Worm (Caenorhabditis elegans): ENCODE data around the gene srsx-21.
A peak's percentile ranks its signal among the peaks of the same experiment; 100 is the strongest.

srsx-21 gene

DNA sequence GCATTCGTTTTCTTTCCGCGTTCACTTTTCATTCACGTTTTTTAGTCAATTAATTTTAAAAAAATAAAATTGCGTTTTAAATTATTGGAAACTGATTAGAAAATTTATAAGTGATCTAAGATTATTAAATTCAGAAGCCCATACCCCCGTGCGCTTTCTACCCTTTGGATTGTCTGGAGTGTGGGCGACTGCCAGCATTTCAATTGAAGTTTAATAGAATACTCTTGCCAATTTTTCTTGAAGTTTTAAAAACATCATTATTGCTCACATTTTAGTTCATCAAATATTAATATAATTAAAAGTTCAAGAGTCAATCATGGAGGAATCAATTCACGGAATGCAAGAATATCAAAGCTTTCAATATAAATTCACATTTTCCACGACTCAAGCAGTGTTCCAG is 3.6 kb downstream of the srsx-21 start, which contains the start of gene sru-36:
TSS of gene sru-36 (plus strand) at position 301 of the 400 bp plus-strand sequence.
- TF ChIP-seq mbf-1 (tag; optimal IDR thresholded peaks at IDR 0.05) (no peak), ztf-4 (tag; optimal IDR thresholded peaks at IDR 0.05) (no peak), nhr-11 (tag; optimal IDR thresholded peaks at IDR 0.05) (no peak), lin-13 (GFP tag; optimal IDR thresholded peaks at IDR 0.05) (no peak), F13H6.1 (tag; optimal IDR thresholded peaks at IDR 0.05) (no peak), peb-1 (tag; optimal IDR thresholded peaks at IDR 0.05) (no peak), nhr-77 (tag; optimal IDR thresholded peaks at IDR 0.05) (no peak), elt-3 (tag; optimal IDR thresholded peaks at IDR 0.05) (no peak), nhr-129 (tag; optimal IDR thresholded peaks at IDR 0.05) (no peak), gmeb-1 (tag; optimal IDR thresholded peaks at IDR 0.05) (no peak), ceh-16 (tag; optimal IDR thresholded peaks at IDR 0.05) (no peak), sma-3 (GFP tag; optimal IDR thresholded peaks at IDR 0.05) (no peak)

DNA sequence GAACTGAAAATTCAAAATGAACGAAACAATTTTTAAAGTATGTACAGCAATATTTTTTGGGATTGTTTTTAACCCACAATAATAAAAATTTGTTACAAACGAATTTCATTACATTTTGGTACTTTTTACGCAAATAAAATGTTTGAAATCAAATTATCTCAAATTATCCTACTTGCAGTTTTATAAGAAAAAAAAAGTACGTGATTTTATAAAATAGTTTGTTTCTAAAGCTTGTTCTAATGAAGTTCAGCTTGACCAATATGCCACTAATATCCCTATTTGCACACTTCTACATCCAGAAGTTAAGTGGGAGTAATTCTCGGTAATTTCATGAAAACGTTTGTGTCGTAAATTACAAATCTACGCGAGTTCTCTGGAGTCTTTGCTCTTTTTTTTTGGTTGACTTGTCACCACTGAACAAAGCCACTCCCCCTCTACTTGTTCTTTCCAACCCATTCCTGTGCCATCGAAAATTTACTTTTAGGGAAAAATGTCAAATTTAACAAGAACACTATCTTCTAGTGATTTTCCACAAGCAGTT is 5.7 kb downstream of the srsx-21 start, which contains the start of gene sru-8:
TSS of gene sru-8 (plus strand) at position 491 of the 541 bp plus-strand sequence.
- TF ChIP-seq nhr-6 (tag; optimal IDR thresholded peaks at IDR 0.05) (no peak), unc-39 (tag; optimal IDR thresholded peaks at IDR 0.05) (no peak), sma-9 (GFP tag; optimal IDR thresholded peaks at IDR 0.05) (no peak), sma-9 (tag; optimal IDR thresholded peaks at IDR 0.05) (no peak), nhr-21 (tag; optimal IDR thresholded peaks at IDR 0.05) (no peak), gmeb-1 (tag; optimal IDR thresholded peaks at IDR 0.05) (no peak), F13H6.1 (tag; optimal IDR thresholded peaks at IDR 0.05) (no peak), lin-13 (GFP tag; optimal IDR thresholded peaks at IDR 0.05) (no peak), snpc-4 (tag; optimal IDR thresholded peaks at IDR 0.05) (no peak), lin-39 (tag; optimal IDR thresholded peaks at IDR 0.05) (no peak), nhr-237 (tag; optimal IDR thresholded peaks at IDR 0.05) (no peak), R02D3.7 (tag; optimal IDR thresholded peaks at IDR 0.05) (no peak), nhr-129 (tag; optimal IDR thresholded peaks at IDR 0.05) (no peak), nhr-10 (tag; optimal IDR thresholded peaks at IDR 0.05) (no peak), unc-55 (GFP tag; optimal IDR thresholded peaks at IDR 0.05) (no peak), alr-1 (tag; optimal IDR thresholded peaks at IDR 0.05) (no peak), elt-3 (tag; optimal IDR thresholded peaks at IDR 0.05) (no peak), ceh-82 (tag; optimal IDR thresholded peaks at IDR 0.05) (no peak), ztf-1 (GFP tag; conservative IDR thresholded peaks at IDR 0.05) (no peak)

- no peak for TF ChIP-seq lin-11 (tag; optimal IDR thresholded peaks at IDR 0.05)
- no peak for TF ChIP-seq F13H6.1 (tag; optimal IDR thresholded peaks at IDR 0.05)
- TF ChIP-seq ztf-11 (tag; optimal IDR thresholded peaks at IDR 0.05) = no peak
- no peak for TF ChIP-seq lin-39 (tag; optimal IDR thresholded peaks at IDR 0.05)
- no peak for TF ChIP-seq ztf-4 (tag; optimal IDR thresholded peaks at IDR 0.05)
- no peak for TF ChIP-seq nhr-23 (tag; optimal IDR thresholded peaks at IDR 0.05)
- no peak for TF ChIP-seq sma-9 (GFP tag; optimal IDR thresholded peaks at IDR 0.05)
- TF ChIP-seq sma-9 (tag; optimal IDR thresholded peaks at IDR 0.05) = no peak
- no peak for TF ChIP-seq elt-3 (tag; optimal IDR thresholded peaks at IDR 0.05)
- TF ChIP-seq mdl-1 (tag; optimal IDR thresholded peaks at IDR 0.05) = no peak
- no peak for TF ChIP-seq peb-1 (tag; optimal IDR thresholded peaks at IDR 0.05)
- no peak for TF ChIP-seq elt-1 (tag; optimal IDR thresholded peaks at IDR 0.05)
- no peak for TF ChIP-seq fos-1 (tag; optimal IDR thresholded peaks at IDR 0.05)
- TF ChIP-seq nhr-6 (tag; optimal IDR thresholded peaks at IDR 0.05) = no peak
- no peak for TF ChIP-seq sem-4 (tag; optimal IDR thresholded peaks at IDR 0.05)
- no peak for TF ChIP-seq aly-2 (tag; optimal IDR thresholded peaks at IDR 0.05)
- TF ChIP-seq blmp-1 (tag; optimal IDR thresholded peaks at IDR 0.05; ENCODE audit: insufficient read depth) = no peak
- no peak for TF ChIP-seq ZK546.5 (tag; optimal IDR thresholded peaks at IDR 0.05)
- no peak for TF ChIP-seq nhr-11 (tag; optimal IDR thresholded peaks at IDR 0.05)
These were observed 10.8 kb downstream of the srsx-21 start for ce11 chrV:9848576-9848975.

DNA sequence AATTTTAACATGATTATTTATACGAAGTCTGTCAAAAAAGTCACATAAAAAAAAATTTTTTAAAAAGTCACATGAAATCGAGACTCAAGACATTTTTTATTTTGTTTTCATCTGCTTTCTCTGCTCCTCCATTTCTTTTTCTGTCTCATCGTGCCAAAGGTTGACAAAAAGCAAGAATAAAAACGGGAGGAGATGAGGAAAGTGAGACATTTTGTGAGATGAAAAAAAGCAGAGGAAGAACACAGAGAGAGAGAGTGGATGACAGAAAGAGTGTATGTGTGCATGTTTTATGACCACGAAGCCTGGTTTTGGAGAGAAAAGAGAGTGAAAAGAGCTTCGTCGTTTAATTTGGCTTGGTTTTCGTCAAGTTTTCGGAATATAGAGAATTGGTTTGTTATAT is 16.0 kb downstream of the srsx-21 start:
- TF ChIP-seq C34F6.9 (tag; optimal IDR thresholded peaks at IDR 0.05) (peak; percentile 55), zag-1 (tag; optimal IDR thresholded peaks at IDR 0.05) (no peak), nhr-129 (tag; optimal IDR thresholded peaks at IDR 0.05) (peak; percentile 5), sma-3 (GFP tag; optimal IDR thresholded peaks at IDR 0.05) (no peak), unc-55 (GFP tag; optimal IDR thresholded peaks at IDR 0.05) (peak; percentile 47), sem-4 (tag; optimal IDR thresholded peaks at IDR 0.05) (no peak), blmp-1 (tag; optimal IDR thresholded peaks at IDR 0.05; ENCODE audit: insufficient read depth) (no peak), nhr-10 (tag; optimal IDR thresholded peaks at IDR 0.05) (no peak), mdl-1 (tag; optimal IDR thresholded peaks at IDR 0.05) (no peak), aly-2 (tag; optimal IDR thresholded peaks at IDR 0.05) (no peak)

All from whole organism, L2 larva.